Fruit fly (Drosophila melanogaster): ENCODE results near the gene ema.
A peak's percentile ranks its signal among the peaks of the same experiment; 100 is the strongest.

ema gene

DNA sequence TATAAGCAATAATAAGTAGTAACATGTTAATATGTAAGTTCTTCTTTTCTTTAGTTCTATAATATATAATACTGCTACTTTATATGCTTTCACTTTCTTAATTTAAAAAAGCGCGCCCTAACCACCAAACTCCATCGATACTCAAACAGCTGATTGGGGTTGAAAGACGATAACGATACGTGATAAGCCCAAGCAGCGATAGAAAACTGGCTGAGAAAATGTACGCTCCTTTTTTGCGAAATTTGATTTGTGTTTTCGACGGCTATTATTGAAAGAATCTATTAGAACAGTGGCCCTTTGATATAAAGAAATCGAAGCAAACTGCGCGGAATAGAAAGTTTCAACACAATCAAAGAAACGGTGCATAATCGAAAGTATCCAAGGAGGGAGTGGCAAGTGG, 14.4 kb upstream of the ema start, which contains the start of gene CG14883 (continued):
- TF ChIP-seq Doc3 (GFP tag; IDR thresholded peaks at IDR 0.05; ENCODE audit: partially characterized antibody) (0 out of 3 replicates have a peak, but pooled peaks have one; percentile 39), crp (GFP tag; optimal IDR thresholded peaks at IDR 0.05) (peak in 1 of 2 experiments; percentile 89), TFAM (GFP tag; optimal IDR thresholded peaks at IDR 0.05) (no peak), CG30403 (GFP tag; optimal IDR thresholded peaks at IDR 0.05) (no peak), lab (GFP tag; optimal IDR thresholded peaks at IDR 0.05) (no peak), tup (GFP tag; optimal IDR thresholded peaks at IDR 0.05) (no peak), Awh (GFP tag; IDR thresholded peaks at IDR 0.05) (no peak), dimm (GFP tag; IDR thresholded peaks at IDR 0.05) (no peak), CG7745 (tag; optimal IDR thresholded peaks at IDR 0.05) (no peak), fd3F (GFP tag; optimal IDR thresholded peaks at IDR 0.05) (no peak), H2.0 (GFP tag; IDR thresholded peaks at IDR 0.05) (no peak), CG10321 (GFP tag; IDR thresholded peaks at IDR 0.05) (no peak), kay (GFP tag; optimal IDR thresholded peaks at IDR 0.05) (no peak), pan (optimal IDR thresholded peaks at IDR 0.05) (no peak), pan (GFP tag; optimal IDR thresholded peaks at IDR 0.05 in 1 of 2, IDR thresholded peaks at IDR 0.05 in 1 of 2) (no peak), CG13894 (tag; optimal IDR thresholded peaks at IDR 0.05) (no peak), CG7556 (GFP tag; optimal IDR thresholded peaks at IDR 0.05) (no peak), CG10274 (GFP tag; optimal IDR thresholded peaks at IDR 0.05) (no peak), CG6654 (GFP tag; optimal IDR thresholded peaks at IDR 0.05) (no peak), CG4617 (GFP tag; optimal IDR thresholded peaks at IDR 0.05; ENCODE audit: borderline replicate concordance) (peak; percentile 27), unpg (GFP tag; optimal IDR thresholded peaks at IDR 0.05) (no peak), seq (GFP tag; IDR thresholded peaks at IDR 0.05) (no peak), CG9876 (GFP tag; optimal IDR thresholded peaks at IDR 0.05) (no peak), stwl (tag; optimal IDR thresholded peaks at IDR 0.05) (no peak), Lim3 (GFP tag; IDR thresholded peaks at IDR 0.05) (no peak), CG6791 (GFP tag; IDR thresholded peaks at IDR 0.05; ENCODE audit: partially characterized antibody) (peak; percentile 72), Rfx (GFP tag; IDR thresholded peaks at IDR 0.05) (no peak), Dref (GFP tag; IDR thresholded peaks at IDR 0.05) (peak; percentile 69), Stat92E (GFP tag; optimal IDR thresholded peaks at IDR 0.05) (no peak), Bteb2 (GFP tag; optimal IDR thresholded peaks at IDR 0.05) (no peak), Pdp1 (GFP tag; optimal IDR thresholded peaks at IDR 0.05) (no peak), CG4854 (GFP tag; optimal IDR thresholded peaks at IDR 0.05) (no peak), CG4328 (GFP tag; optimal IDR thresholded peaks at IDR 0.05) (no peak), HLH4C (GFP tag; IDR thresholded peaks at IDR 0.05; ENCODE audit: partially characterized antibody) (peak; percentile 58), sna (GFP tag; IDR thresholded peaks at IDR 0.05; ENCODE audit: partially characterized antibody) (peak; percentile 55; the same call in 1 of the 2 replicates), CG10209 (GFP tag; optimal IDR thresholded peaks at IDR 0.05) (no peak), btn (GFP tag; optimal IDR thresholded peaks at IDR 0.05) (no peak), Trl (optimal IDR thresholded peaks at IDR 0.05) (no peak), Trl (GFP tag; optimal IDR thresholded peaks at IDR 0.05) (no peak), caup (GFP tag; optimal IDR thresholded peaks at IDR 0.05; ENCODE audit: severe bottlenecking) (no peak), danr (GFP tag; IDR thresholded peaks at IDR 0.05) (no peak), Bgb (GFP tag; IDR thresholded peaks at IDR 0.05; ENCODE audit: partially characterized antibody) (peak; percentile 40; the same call in 1 of the 2 replicates), Xrp1 (GFP tag; IDR thresholded peaks at IDR 0.05) (no peak), CG12391 (tag; optimal IDR thresholded peaks at IDR 0.05) (no peak), CG34224 (GFP tag; IDR thresholded peaks at IDR 0.05; ENCODE audit: partially characterized antibody) (peak; percentile 72), sob (GFP tag; IDR thresholded peaks at IDR 0.05) (no peak), Camta (GFP tag; optimal IDR thresholded peaks at IDR 0.05) (no peak), CG9932 (GFP tag; IDR thresholded peaks at IDR 0.05) (no peak), MBD-R2 (GFP tag; IDR thresholded peaks at IDR 0.05) (peak; percentile 54), pzg (GFP tag; optimal IDR thresholded peaks at IDR 0.05) (peak; percentile 43)
